Fruit fly (Drosophila melanogaster) whole organism, embryonic: ENCODE measurements around the gene Tnks.

Experiments used
- Awh ChIP-seq: fragments of 200-800 bp; sonication (Bioruptor generic); IDR thresholded peaks from 2 replicates; pipeline ENCODE4, ENCODE4 v1.3.6; 2022; ENCODE audit warnings: missing biosample characterization, missing genetic modification characterization
- CG1024 ChIP-seq: fragments of 200-800 bp; sonication (Bioruptor generic); IDR thresholded peaks from 2 replicates; pipeline ENCODE4 v1.3.6; 2022; ENCODE audit warnings: missing biosample characterization, missing genetic modification characterization
- CG11398 ChIP-seq: fragments of 200-800 bp; sonication (Bioruptor generic); optimal IDR thresholded peaks from 2 replicates; lab custom pipeline; 2016; ENCODE audit warnings: missing biosample characterization, missing genetic modification characterization
- CG11456 ChIP-seq: fragments of 200-800 bp; sonication (Bioruptor generic); IDR thresholded peaks from 3 replicates; pipeline ENCODE4 v1.3.6; 2022; ENCODE audit warnings: missing biosample characterization, missing genetic modification characterization
- CG18262 ChIP-seq: fragments of 200-800 bp; optimal IDR thresholded peaks from 3 replicates; lab custom pipeline; 2019; ENCODE audit warnings: missing biosample characterization, mild to moderate bottlenecking, missing genetic modification characterization, moderate library complexity
- CG18619 ChIP-seq: fragments of 200-800 bp; sonication (Bioruptor generic); optimal IDR thresholded peaks from 3 replicates; lab custom pipeline; 2017; ENCODE audit warnings: missing biosample characterization, mild to moderate bottlenecking, missing genetic modification characterization
- CG32767 ChIP-seq: fragments of 200-800 bp; sonication (Bioruptor generic); IDR thresholded peaks from 2 replicates; pipeline ENCODE4 v1.3.6; 2022; ENCODE audit warnings: missing biosample characterization, missing genetic modification characterization
- CG32772 ChIP-seq: fragments of 200-800 bp; sonication (Bioruptor generic); IDR thresholded peaks from 2 replicates; pipeline ENCODE4 v1.3.6; 2022; ENCODE audit warnings: missing biosample characterization, missing genetic modification characterization
- CG42726 ChIP-seq: fragments of 200-800 bp; sonication (Bioruptor generic); IDR thresholded peaks from 2 replicates; pipeline ENCODE4 v1.3.6; 2022; ENCODE audit warnings: missing biosample characterization, missing genetic modification characterization; ENCODE audit not compliant: partially characterized antibody
- CG7987 ChIP-seq: fragments of 200-800 bp; sonication (Bioruptor generic); optimal IDR thresholded peaks from 2 replicates; lab custom pipeline; 2018; ENCODE audit warnings: missing biosample characterization, mild to moderate bottlenecking, missing genetic modification characterization, moderate library complexity
- CG8944 ChIP-seq: fragments of 200-800 bp; sonication (Bioruptor generic); optimal IDR thresholded peaks from 3 replicates; lab custom pipeline; 2016; ENCODE audit warnings: missing biosample characterization, missing genetic modification characterization
- CG9609 ChIP-seq: fragments of 200-800 bp; sonication (Bioruptor generic); optimal IDR thresholded peaks from 3 replicates; lab custom pipeline; 2016; ENCODE audit warnings: missing biosample characterization, missing genetic modification characterization
- E2f1 ChIP-seq: fragments of 200-800 bp; sonication (Bioruptor generic); IDR thresholded peaks from 2 replicates; pipeline ENCODE4 v1.3.6; 2022; ENCODE audit warnings: missing biosample characterization, missing genetic modification characterization
- ERR ChIP-seq: fragments of 200-800 bp; sonication (Bioruptor generic); optimal IDR thresholded peaks from 2 replicates; lab custom pipeline; 2016; ENCODE audit warnings: missing biosample characterization, missing genetic modification characterization
- Eip74EF ChIP-seq, 2 experiments: fragments of 200-800 bp in 1 of 2; fragments of >200 bp in 1 of 2; sonication (Bioruptor generic) in 1 of 2; optimal IDR thresholded peaks; 2 replicates each; lab custom pipeline; 2017 to 2019; ENCODE audit warnings: missing biosample characterization in 2 of 2, missing genetic modification characterization in 2 of 2, mild to moderate bottlenecking in 1 of 2, moderate library complexity in 1 of 2
- HLH3B ChIP-seq: fragments of 200-800 bp; sonication (Bioruptor generic); IDR thresholded peaks from 2 replicates; pipeline ENCODE4 v1.3.6; 2022; ENCODE audit warnings: missing biosample characterization, missing genetic modification characterization
- HLH4C ChIP-seq: fragments of 200-800 bp; sonication (Bioruptor generic); IDR thresholded peaks from 3 replicates; pipeline ENCODE4 v1.3.6; 2022; ENCODE audit warnings: missing biosample characterization, missing genetic modification characterization; ENCODE audit not compliant: partially characterized antibody
- Hand ChIP-seq: fragments of 200-800 bp; sonication (Bioruptor generic); optimal IDR thresholded peaks from 2 replicates; lab custom pipeline; 2017; ENCODE audit warnings: mild to moderate bottlenecking, missing biosample characterization, missing genetic modification reagents, missing genetic modification characterization
- Lpt ChIP-seq: fragments of >200 bp; optimal IDR thresholded peaks from 2 replicates; lab custom pipeline; 2018; ENCODE audit warnings: missing biosample characterization, missing genetic modification characterization
- MESR4 ChIP-seq: fragments of 200-800 bp; sonication (Bioruptor generic); optimal IDR thresholded peaks from 2 replicates; lab custom pipeline; 2018; ENCODE audit warnings: missing biosample characterization, mild to moderate bottlenecking, missing genetic modification characterization, moderate library complexity
- Myb ChIP-seq: fragments of 200-800 bp; sonication (Bioruptor generic); optimal IDR thresholded peaks from 2 replicates; lab custom pipeline; 2016; ENCODE audit warnings: missing biosample characterization, missing genetic modification characterization
- Opbp ChIP-seq: fragments of 200-800 bp; sonication (Bioruptor generic); IDR thresholded peaks from 3 replicates; pipeline ENCODE4 v1.3.6; 2022; ENCODE audit warnings: missing biosample characterization, missing genetic modification characterization; ENCODE audit not compliant: partially characterized antibody
- Ptx1 ChIP-seq: fragments of 200-800 bp; sonication (Bioruptor generic); IDR thresholded peaks from 2 replicates; pipeline ENCODE4 v1.3.6; 2022; ENCODE audit warnings: missing biosample characterization, missing genetic modification characterization
- ato ChIP-seq: fragments of 200-800 bp; sonication (Bioruptor generic); IDR thresholded peaks from 2 replicates; pipeline ENCODE4 v1.3.6; 2022; ENCODE audit warnings: missing biosample characterization, missing genetic modification characterization; ENCODE audit not compliant: partially characterized antibody
- bigmax ChIP-seq: fragments of 200-800 bp; sonication (Bioruptor generic); optimal IDR thresholded peaks from 2 replicates; lab custom pipeline; 2018; ENCODE audit warnings: missing biosample characterization, mild to moderate bottlenecking, missing genetic modification characterization
- btn ChIP-seq: fragments of 200-800 bp; sonication (Bioruptor generic); optimal IDR thresholded peaks from 2 replicates; lab custom pipeline; 2016; ENCODE audit warnings: missing biosample characterization, missing genetic modification characterization
- chif ChIP-seq, 2 experiments: fragments of 200-800 bp; sonication (Bioruptor generic); optimal IDR thresholded peaks; 3 replicates each; lab custom pipeline; 2016; ENCODE audit warnings: missing biosample characterization in 2 of 2, missing genetic modification characterization in 2 of 2
- danr ChIP-seq: fragments of 200-800 bp; sonication (Bioruptor generic); IDR thresholded peaks from 2 replicates; pipeline ENCODE4 v1.3.6; 2022; ENCODE audit warnings: missing biosample characterization, missing genetic modification characterization
- dpn ChIP-seq, 2 experiments: fragments of 200-800 bp; sonication (Bioruptor generic); optimal IDR thresholded peaks; 3 replicates each; lab custom pipeline; 2016; ENCODE audit warnings: missing biosample characterization in 2 of 2, missing genetic modification characterization in 2 of 2
- ems ChIP-seq: fragments of 200-800 bp; sonication (Bioruptor generic); optimal IDR thresholded peaks from 3 replicates; lab custom pipeline; 2016; ENCODE audit warnings: missing biosample characterization, missing genetic modification characterization
- eve ChIP-seq, 2 experiments: fragments of >200 bp; optimal IDR thresholded peaks; 2 replicates each; lab custom pipeline; 2017; ENCODE audit warnings: missing biosample characterization in 2 of 2, missing genetic modification characterization in 2 of 2
- fu2 ChIP-seq: fragments of 200-800 bp; sonication (Bioruptor generic); optimal IDR thresholded peaks from 2 replicates; lab custom pipeline; 2016; ENCODE audit warnings: missing biosample characterization, missing genetic modification characterization
- gce ChIP-seq: fragments of 200-800 bp; sonication (Bioruptor generic); IDR thresholded peaks from 3 replicates; pipeline ENCODE4 v1.3.6; 2022; ENCODE audit warnings: missing biosample characterization, missing genetic modification characterization
- gcm ChIP-seq: fragments of 200-800 bp; sonication (Bioruptor generic); optimal IDR thresholded peaks from 2 replicates; lab custom pipeline; 2019; ENCODE audit warnings: missing biosample characterization, mild to moderate bottlenecking, missing genetic modification characterization, moderate library complexity
- gfzf ChIP-seq: fragments of 200-800 bp; sonication (Bioruptor generic); optimal IDR thresholded peaks from 2 replicates; lab custom pipeline; 2016; ENCODE audit warnings: missing biosample characterization, mild to moderate bottlenecking, missing genetic modification characterization, moderate library complexity
- hkb ChIP-seq, 2 experiments: fragments of 200-800 bp in 1 of 2; fragments of >200 bp in 1 of 2; sonication (Bioruptor generic) in 1 of 2; IDR thresholded peaks in 1 of 2; optimal IDR thresholded peaks in 1 of 2; 2 replicates each; pipeline versions ENCODE4 v1.3.6 to Lab custom; 2017 to 2022; ENCODE audit warnings: missing biosample characterization in 1 of 2, missing genetic modification characterization in 1 of 2
- insv ChIP-seq, 2 experiments: fragments of 200-800 bp; sonication (Bioruptor generic); optimal IDR thresholded peaks; 3 replicates each; lab custom pipeline; 2016 to 2018; ENCODE audit warnings: missing biosample characterization in 2 of 2, missing genetic modification characterization in 2 of 2
- jing ChIP-seq: fragments of 200-800 bp; sonication (Bioruptor generic); optimal IDR thresholded peaks from 2 replicates; lab custom pipeline; 2018; ENCODE audit warnings: missing biosample characterization, mild to moderate bottlenecking, missing genetic modification characterization
- kah ChIP-seq: fragments of 200-800 bp; sonication (Bioruptor generic); optimal IDR thresholded peaks from 2 replicates; lab custom pipeline; 2018; ENCODE audit warnings: missing biosample characterization, mild to moderate bottlenecking, missing genetic modification characterization
- knrl ChIP-seq: fragments of 200-800 bp; sonication (Bioruptor generic); IDR thresholded peaks from 3 replicates; pipeline ENCODE4 v1.3.6; 2022; ENCODE audit warnings: missing biosample characterization, missing genetic modification characterization; ENCODE audit not compliant: partially characterized antibody
- mld ChIP-seq: fragments of 200-800 bp; sonication (Bioruptor generic); IDR thresholded peaks from 3 replicates; pipeline ENCODE4 v1.3.6; 2022; ENCODE audit warnings: missing biosample characterization, missing genetic modification characterization; ENCODE audit not compliant: partially characterized antibody
- nau ChIP-seq: fragments of 200-800 bp; sonication (Bioruptor generic); optimal IDR thresholded peaks from 3 replicates; lab custom pipeline; 2017; ENCODE audit warnings: missing biosample characterization, mild to moderate bottlenecking, missing genetic modification characterization, missing genetic modification reagents
- pnt ChIP-seq: fragments of 200-800 bp; sonication (Bioruptor generic); optimal IDR thresholded peaks from 3 replicates; lab custom pipeline; 2016; ENCODE audit warnings: missing biosample characterization, missing genetic modification characterization
- pzg ChIP-seq: fragments of 200-800 bp; sonication (Bioruptor generic); optimal IDR thresholded peaks from 3 replicates; lab custom pipeline; 2018; ENCODE audit warnings: missing biosample characterization, mild to moderate bottlenecking, missing genetic modification characterization, moderate library complexity
- seq ChIP-seq: fragments of 200-800 bp; sonication (Bioruptor generic); IDR thresholded peaks from 2 replicates; pipeline ENCODE4 v1.3.6; 2022; ENCODE audit warnings: missing biosample characterization, missing genetic modification characterization
- slou ChIP-seq: fragments of 200-800 bp; sonication (Bioruptor generic); optimal IDR thresholded peaks from 3 replicates; lab custom pipeline; 2016; ENCODE audit warnings: missing biosample characterization, missing genetic modification characterization
- sr ChIP-seq: fragments of 200-800 bp; sonication (Bioruptor generic); IDR thresholded peaks from 3 replicates; pipeline ENCODE4 v1.3.6; 2022; ENCODE audit warnings: missing biosample characterization, missing genetic modification characterization
- tap ChIP-seq: fragments of 200-800 bp; optimal IDR thresholded peaks from 3 replicates; lab custom pipeline; 2019; ENCODE audit warnings: missing biosample characterization, mild to moderate bottlenecking, missing genetic modification characterization, moderate library complexity
- tio ChIP-seq: fragments of 200-800 bp; sonication (Bioruptor generic); optimal IDR thresholded peaks from 2 replicates; lab custom pipeline; 2017; ENCODE audit warnings: missing biosample characterization, missing genetic modification characterization, inconsistent platforms
- vfl ChIP-seq: fragments of 200-800 bp; sonication (Bioruptor generic); optimal IDR thresholded peaks from 2 replicates; lab custom pipeline; 2016; ENCODE audit warnings: missing biosample characterization, missing genetic modification characterization

Gene Tnks

DNA sequence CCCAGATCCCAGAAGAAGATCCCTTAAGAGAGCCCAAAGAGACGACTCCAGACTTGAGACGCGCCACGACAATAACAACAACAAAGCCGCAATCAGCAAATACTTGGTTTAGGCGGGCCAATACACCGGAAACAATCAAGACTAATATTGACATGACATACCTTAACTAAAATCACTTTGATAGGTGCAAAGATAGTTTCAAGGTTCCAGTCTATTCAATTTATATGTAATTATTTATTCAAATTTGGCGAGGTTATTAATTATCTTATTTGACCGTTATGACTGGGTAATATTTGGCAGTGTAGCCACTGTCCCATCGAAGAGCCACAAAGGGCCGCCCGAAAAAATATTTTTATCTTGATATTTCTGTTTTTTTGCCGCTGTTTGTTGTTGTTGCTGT lies 20.6 kb downstream of the Tnks start (continued):
- TF ChIP-seq ato (GFP tag; lab: Robert Waterston, UW) (no peak), slou (GFP tag; lab: Kevin White, UChicago) (peak; percentile 21), CG11398 (GFP tag; lab: Kevin White, UChicago) (no peak), mld (GFP tag; lab: Robert Waterston, UW) (no peak), Awh (GFP tag; lab: Robert Waterston, UW) (peak; percentile 52; the same call in 1 of the 2 replicates), CG18262 (tag; lab: Kevin White, UChicago) (peak; percentile 73), sr (GFP tag; lab: Robert Waterston, UW) (no peak), btn (no peak), kah (no peak), bigmax (GFP tag; lab: Kevin White, UChicago) (no peak), seq (GFP tag; lab: Robert Waterston, UW) (no peak), CG42726 (GFP tag; lab: Robert Waterston, UW) (no peak), gcm (GFP tag; lab: Kevin White, UChicago) (peak; percentile 30), Hand (GFP tag; lab: Kevin White, UChicago) (no peak), ems (GFP tag; lab: Kevin White, UChicago) (no peak), gfzf (no peak), HLH4C (GFP tag; lab: Robert Waterston, UW) (no peak), Lpt (no peak), insv (GFP tag; optimal IDR thresholded peaks at IDR 0.05; lab: Kevin White, UChicago) (no peak), CG7987 (no peak), fu2 (no peak), CG11456 (no peak), Ptx1 (GFP tag; lab: Robert Waterston, UW) (peak; percentile 64; the same call in 1 of the 2 replicates), ERR (GFP tag; lab: Kevin White, UChicago) (no peak), Myb (GFP tag; lab: Kevin White, UChicago) (no peak), Opbp (GFP tag; lab: Robert Waterston, UW) (no peak), MESR4 (GFP tag; lab: Kevin White, UChicago) (no peak), CG9609 (GFP tag; lab: Kevin White, UChicago) (peak; percentile 2), knrl (GFP tag; lab: Robert Waterston, UW) (no peak), tap (tag; lab: Kevin White, UChicago) (peak; percentile 56), E2f1 (peak; percentile 44; the same call in 1 of the 2 replicates), tio (peak; percentile 1), CG8944 (GFP tag; lab: Kevin White, UChicago) (peak; percentile 32), CG1024 (no peak), pnt (GFP tag; lab: Kevin White, UChicago) (peak; percentile 2), CG18619 (peak; percentile 33), eve (GFP tag; optimal IDR thresholded peaks at IDR 0.05; lab: Kevin White, UChicago) (no peak), Eip74EF (GFP tag; optimal IDR thresholded peaks at IDR 0.05; lab: Kevin White, UChicago) (no peak), dpn (GFP tag; optimal IDR thresholded peaks at IDR 0.05; lab: Kevin White, UChicago) (peak; percentile 24 to 31), CG32772 (GFP tag; lab: Robert Waterston, UW) (peak; percentile 21; the same call in 1 of the 2 replicates), jing (GFP tag; lab: Kevin White, UChicago) (peak; percentile 4), danr (GFP tag; lab: Robert Waterston, UW) (no peak), gce (GFP tag; lab: Robert Waterston, UW) (0 out of 3 replicates have a peak, but pooled peaks have one; percentile 23), nau (GFP tag; lab: Kevin White, UChicago) (no peak), chif (GFP tag; optimal IDR thresholded peaks at IDR 0.05; lab: Kevin White, UChicago) (peak; percentile 27 to 54), hkb (optimal IDR thresholded peaks at IDR 0.05; lab: Kevin White, UChicago) (no peak), hkb (GFP tag; IDR thresholded peaks at IDR 0.05; lab: Robert Waterston, UW) (peak; percentile 64; the same call in 1 of the 2 replicates), vfl (GFP tag; lab: Kevin White, UChicago) (no peak), CG32767 (GFP tag; lab: Robert Waterston, UW) (no peak), HLH3B (GFP tag; lab: Robert Waterston, UW) (0 out of 2 replicates have a peak, but pooled peaks have one; percentile 19), pzg (no peak)
